Worm (Caenorhabditis elegans) whole organism, L2 larva: Measurements from ENCODE around the gene rib-1.

Experiments used
- F13H6.1 ChIP-seq: sonication (generic microtip); optimal IDR thresholded peaks from 2 replicates; lab custom pipeline; 2016; ENCODE audit warnings: missing genetic modification characterization, missing compliant biosample characterization
- R02D3.7 ChIP-seq: fragments of 150-350 bp; optimal IDR thresholded peaks from 2 replicates; lab custom pipeline; 2014; ENCODE audit warnings: missing biosample characterization, missing genetic modification characterization
- Y55F3AM.14 ChIP-seq: fragments of 200-800 bp; sonication (Bioruptor generic); optimal IDR thresholded peaks from 2 replicates; lab custom pipeline; 2018; ENCODE audit warnings: mild to moderate bottlenecking, missing genetic modification characterization, missing compliant biosample characterization
- ZK546.5 ChIP-seq: sonication (generic microtip); optimal IDR thresholded peaks from 2 replicates; lab custom pipeline; 2017; ENCODE audit warnings: missing biosample characterization, missing genetic modification characterization
- alr-1 ChIP-seq: fragments of 150-350 bp; optimal IDR thresholded peaks from 2 replicates; lab custom pipeline; 2014; ENCODE audit warnings: missing biosample characterization, missing genetic modification characterization
- aly-2 ChIP-seq: fragments of 150-350 bp; optimal IDR thresholded peaks from 2 replicates; lab custom pipeline; 2014; ENCODE audit warnings: missing biosample characterization, missing genetic modification characterization
- ceh-16 ChIP-seq: fragments of 150-350 bp; optimal IDR thresholded peaks from 2 replicates; lab custom pipeline; 2014; ENCODE audit warnings: missing biosample characterization, missing genetic modification characterization
- crh-2 ChIP-seq: sonication (generic microtip); optimal IDR thresholded peaks from 2 replicates; lab custom pipeline; 2017; ENCODE audit warnings: missing biosample characterization, missing genetic modification characterization
- dmd-4 ChIP-seq: sonication (generic microtip); optimal IDR thresholded peaks from 2 replicates; lab custom pipeline; 2017; ENCODE audit warnings: missing biosample characterization, missing genetic modification characterization
- egl-27 ChIP-seq: sonication (generic microtip); optimal IDR thresholded peaks from 3 replicates; lab custom pipeline; 2017; ENCODE audit warnings: missing biosample characterization, missing genetic modification reagents, missing genetic modification characterization
- elt-3 ChIP-seq: sonication (generic microtip); optimal IDR thresholded peaks from 2 replicates; lab custom pipeline; 2017; ENCODE audit warnings: missing biosample characterization, missing genetic modification characterization
- fos-1 ChIP-seq: fragments of 150-350 bp; optimal IDR thresholded peaks from 2 replicates; lab custom pipeline; 2014; ENCODE audit warnings: missing biosample characterization, missing genetic modification characterization
- gmeb-1 ChIP-seq: fragments of 150-350 bp; optimal IDR thresholded peaks from 2 replicates; lab custom pipeline; 2014; ENCODE audit warnings: missing biosample characterization, missing genetic modification characterization
- lin-11 ChIP-seq: fragments of 150-350 bp; sonication (generic microtip); optimal IDR thresholded peaks from 2 replicates; lab custom pipeline; 2014; ENCODE audit warnings: missing biosample characterization, missing genetic modification characterization, inconsistent platforms, mixed read lengths
- lin-13 ChIP-seq: fragments of 150-350 bp; optimal IDR thresholded peaks from 2 replicates; lab custom pipeline; 2014; ENCODE audit warnings: missing biosample characterization, missing genetic modification reagents, missing genetic modification characterization
- lin-39 ChIP-seq: fragments of 150-350 bp; optimal IDR thresholded peaks from 2 replicates; lab custom pipeline; 2014; ENCODE audit warnings: missing biosample characterization, missing genetic modification reagents, missing genetic modification characterization
- lsy-2 ChIP-seq, 2 experiments: fragments of 150-350 bp in 1 of 2; sonication (generic microtip) in 1 of 2; optimal IDR thresholded peaks; 2 replicates each; lab custom pipeline; 2014 to 2017; ENCODE audit warnings: missing biosample characterization in 2 of 2, missing genetic modification characterization in 2 of 2
- mab-5 ChIP-seq: fragments of 150-350 bp; optimal IDR thresholded peaks from 2 replicates; lab custom pipeline; 2014; ENCODE audit warnings: missing biosample characterization, missing genetic modification characterization
- mdl-1 ChIP-seq, 2 experiments: fragments of 150-350 bp in 1 of 2; sonication (generic microtip) in 1 of 2; optimal IDR thresholded peaks; 2 replicates each; lab custom pipeline; 2017; ENCODE audit warnings: missing biosample characterization in 2 of 2, missing genetic modification characterization in 2 of 2
- nhr-11 ChIP-seq: fragments of 150-350 bp; optimal IDR thresholded peaks from 2 replicates; lab custom pipeline; 2014; ENCODE audit warnings: missing biosample characterization, missing genetic modification characterization
- nhr-12 ChIP-seq: fragments of 150-350 bp; optimal IDR thresholded peaks from 2 replicates; lab custom pipeline; 2014; ENCODE audit warnings: missing biosample characterization, missing genetic modification characterization
- nhr-129 ChIP-seq: fragments of 150-350 bp; optimal IDR thresholded peaks from 2 replicates; lab custom pipeline; 2014; ENCODE audit warnings: missing biosample characterization, missing genetic modification characterization
- nhr-21 ChIP-seq: fragments of 150-350 bp; optimal IDR thresholded peaks from 2 replicates; lab custom pipeline; 2014; ENCODE audit warnings: missing biosample characterization, missing genetic modification characterization
- nhr-237 ChIP-seq: fragments of 150-350 bp; optimal IDR thresholded peaks from 2 replicates; lab custom pipeline; 2014; ENCODE audit warnings: missing biosample characterization, missing genetic modification characterization
- nhr-25 ChIP-seq: fragments of 150-350 bp; sonication (generic microtip); optimal IDR thresholded peaks from 3 replicates; lab custom pipeline; 2014; ENCODE audit warnings: missing biosample characterization, missing genetic modification characterization
- nhr-6 ChIP-seq: fragments of 150-350 bp; optimal IDR thresholded peaks from 2 replicates; lab custom pipeline; 2014; ENCODE audit warnings: missing biosample characterization, missing genetic modification characterization
- peb-1 ChIP-seq: fragments of 150-350 bp; optimal IDR thresholded peaks from 2 replicates; lab custom pipeline; 2014; ENCODE audit warnings: missing biosample characterization, missing genetic modification characterization
- sem-4 ChIP-seq: fragments of 150-350 bp; optimal IDR thresholded peaks from 2 replicates; lab custom pipeline; 2014; ENCODE audit warnings: missing biosample characterization, missing genetic modification reagents, missing genetic modification characterization
- sma-3 ChIP-seq: sonication (generic microtip); optimal IDR thresholded peaks from 2 replicates; lab custom pipeline; 2016; ENCODE audit warnings: missing genetic modification reagents, missing genetic modification characterization, missing compliant biosample characterization
- snpc-4 ChIP-seq: fragments of 150-350 bp; optimal IDR thresholded peaks from 2 replicates; lab custom pipeline; 2014; ENCODE audit warnings: missing biosample characterization, missing genetic modification characterization
- unc-39 ChIP-seq: fragments of 150-350 bp; optimal IDR thresholded peaks from 2 replicates; lab custom pipeline; 2014; ENCODE audit warnings: missing biosample characterization, missing genetic modification characterization
- unc-55 ChIP-seq: fragments of 150-350 bp; sonication (generic microtip); optimal IDR thresholded peaks from 3 replicates; lab custom pipeline; 2014; ENCODE audit warnings: missing biosample characterization, missing genetic modification reagents, missing genetic modification characterization
- unc-62 ChIP-seq: fragments of 150-350 bp; optimal IDR thresholded peaks from 2 replicates; lab custom pipeline; 2014; ENCODE audit warnings: missing biosample characterization, missing genetic modification reagents, missing genetic modification characterization
- zag-1 ChIP-seq: fragments of 150-350 bp; optimal IDR thresholded peaks from 2 replicates; lab custom pipeline; 2014; ENCODE audit warnings: missing biosample characterization, missing genetic modification characterization
- ztf-1 ChIP-seq: fragments of 200-800 bp; sonication (Bioruptor generic); conservative IDR thresholded peaks from 2 replicates; pipeline ENCODE4 v1.3.6; 2022; ENCODE audit warnings: missing genetic modification characterization, missing compliant biosample characterization
- ztf-11 ChIP-seq: sonication (generic microtip); optimal IDR thresholded peaks from 2 replicates; lab custom pipeline; 2017; ENCODE audit warnings: missing biosample characterization, missing genetic modification characterization
- ztf-4 ChIP-seq: fragments of 150-350 bp; optimal IDR thresholded peaks from 2 replicates; lab custom pipeline; 2014; ENCODE audit warnings: missing biosample characterization, missing genetic modification characterization

The rib-1 gene

ce11 chrIV:11572524-11572923 lies 6.1 kb upstream of the rib-1 start:
- TF ChIP-seq lsy-2 (tag; optimal IDR thresholded peaks at IDR 0.05; lab: Kevin White, UChicago) (peak in 1 of 2 experiments; percentile 21), dmd-4 (tag; lab: Kevin White, UChicago) (no peak), F13H6.1 (tag; lab: Kevin White, UChicago) (peak; percentile 35), mab-5 (tag; lab: Kevin White, UChicago) (peak; percentile 61), nhr-237 (no peak), crh-2 (no peak)

ce11 chrIV:11574331-11574730 lies 4.3 kb upstream of the rib-1 start:
- TF ChIP-seq lin-13 (no peak), snpc-4 (no peak), alr-1 (tag; lab: Kevin White, UChicago) (no peak), ztf-4 (no peak), mdl-1 (tag; optimal IDR thresholded peaks at IDR 0.05; lab: Kevin White, UChicago) (no peak), ztf-11 (tag; lab: Kevin White, UChicago) (no peak), ZK546.5 (no peak), gmeb-1 (no peak), sma-3 (GFP tag; lab: Kevin White, UChicago) (no peak), nhr-21 (tag; lab: Kevin White, UChicago) (no peak), nhr-237 (no peak), aly-2 (no peak), zag-1 (no peak), R02D3.7 (tag; lab: Kevin White, UChicago) (no peak), lsy-2 (tag; optimal IDR thresholded peaks at IDR 0.05; lab: Kevin White, UChicago) (no peak), lin-39 (tag; lab: Kevin White, UChicago) (no peak), egl-27 (tag; lab: Kevin White, UChicago) (no peak), peb-1 (tag; lab: Kevin White, UChicago) (no peak)

DNA sequence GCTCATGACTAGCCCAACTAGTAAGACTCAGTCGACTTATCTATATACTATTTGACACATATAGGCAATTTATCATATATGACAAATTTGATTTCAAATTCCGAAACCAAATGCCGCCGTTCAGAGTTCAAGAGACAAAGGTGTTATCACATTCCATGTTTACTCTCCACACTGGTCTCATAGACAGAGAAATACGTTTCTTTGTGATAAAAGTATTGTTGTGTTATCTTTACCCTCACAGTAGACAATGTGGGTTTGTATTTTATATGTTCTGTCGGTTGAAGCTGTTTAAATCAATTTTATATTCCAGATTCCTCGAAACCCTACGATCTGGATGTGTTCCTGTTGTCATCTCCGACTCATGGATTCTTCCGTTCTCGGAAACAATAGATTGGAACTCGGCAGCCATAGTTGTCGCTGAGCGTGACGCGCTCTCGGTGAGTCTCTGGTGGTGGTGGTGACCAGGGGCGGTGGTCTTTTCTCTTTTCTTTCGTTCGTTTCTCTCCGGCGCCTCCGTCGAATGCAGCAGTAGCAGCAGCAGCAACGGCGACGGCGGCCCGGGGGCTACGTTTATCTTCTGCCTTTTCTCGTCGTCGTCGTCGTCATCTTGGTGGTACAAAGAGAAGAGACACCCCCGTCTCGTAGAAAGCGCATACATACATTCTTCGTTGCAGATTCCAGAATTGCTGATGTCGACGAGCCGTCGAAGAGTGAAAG lies 4.0 kb downstream of the rib-1 start:
- TF ChIP-seq unc-55, result no peak
- TF ChIP-seq ztf-4, result no peak
- no peak for TF ChIP-seq lin-11
- TF ChIP-seq crh-2, result peak; percentile 7
- no peak for TF ChIP-seq lsy-2 (tag; optimal IDR thresholded peaks at IDR 0.05; lab: Kevin White, UChicago)
- no peak for TF ChIP-seq nhr-12 (tag; lab: Kevin White, UChicago)
- TF ChIP-seq nhr-11 (tag; lab: Kevin White, UChicago), result no peak
- peak; percentile 31 for TF ChIP-seq fos-1 (tag; lab: Kevin White, UChicago)
- no peak for TF ChIP-seq lin-39 (tag; lab: Kevin White, UChicago)
- TF ChIP-seq F13H6.1 (tag; lab: Kevin White, UChicago), result no peak
- TF ChIP-seq R02D3.7 (tag; lab: Kevin White, UChicago), result no peak
- TF ChIP-seq aly-2, result no peak
- no peak for TF ChIP-seq egl-27 (tag; lab: Kevin White, UChicago)
- TF ChIP-seq nhr-25, result no peak

ce11 chrIV:11583906-11584378 lies 5.3 kb downstream of the rib-1 start, which contains the start of gene F12F6.1:
TSS of gene F12F6.1 (plus strand) at chrIV:11583956.
- TF ChIP-seq lin-11, result peak; percentile 35
- peak; percentile 19 for TF ChIP-seq nhr-129
- no peak for TF ChIP-seq nhr-12 (tag; lab: Kevin White, UChicago)

DNA sequence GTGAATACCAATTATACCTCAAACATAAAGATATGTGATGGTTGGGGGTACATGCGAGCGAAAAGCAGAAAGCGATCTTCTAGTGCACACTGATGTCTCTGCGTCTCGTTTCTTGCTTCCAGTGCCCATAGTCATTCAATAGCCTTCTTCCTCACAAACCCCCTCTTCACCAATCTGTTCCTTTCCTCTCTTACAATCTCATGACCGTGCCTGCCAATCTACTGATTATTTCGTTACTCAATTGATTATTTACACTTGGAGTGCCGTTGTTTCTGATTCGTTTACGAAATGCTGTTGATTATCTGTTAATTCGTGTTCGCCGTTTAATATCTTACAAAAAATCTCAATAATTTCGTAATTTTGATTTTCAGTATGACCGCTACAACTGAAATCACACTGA lies 6.3 kb downstream of the rib-1 start:
- TF ChIP-seq nhr-129, result peak; percentile 10
- no peak for TF ChIP-seq ztf-4
- no peak for TF ChIP-seq nhr-6 (tag; lab: Kevin White, UChicago)
- no peak for TF ChIP-seq ztf-1
- TF ChIP-seq R02D3.7 (tag; lab: Kevin White, UChicago), result no peak

DNA sequence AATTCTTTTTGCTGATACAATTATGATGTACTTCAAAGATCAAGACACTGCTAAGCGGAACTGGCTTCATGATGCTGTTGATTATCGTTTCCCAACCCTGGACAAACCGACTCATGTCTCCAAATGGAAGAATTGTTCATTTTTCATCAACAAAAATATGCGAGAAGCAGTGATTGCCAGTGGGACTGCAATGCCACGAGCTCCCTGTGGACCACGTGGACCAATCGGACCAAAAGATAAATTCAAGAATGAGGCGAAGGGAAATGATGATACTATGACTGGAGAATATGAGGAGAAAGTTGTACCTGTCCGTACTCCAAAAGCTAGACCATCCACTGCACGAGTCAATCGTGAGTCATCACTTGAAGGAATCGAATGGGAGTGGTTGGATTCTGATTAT lies 7.9 kb downstream of the rib-1 start:
- no peak for TF ChIP-seq lin-13
- no peak for TF ChIP-seq elt-3 (tag; lab: Kevin White, UChicago)
- TF ChIP-seq nhr-6 (tag; lab: Kevin White, UChicago), result no peak
- TF ChIP-seq egl-27 (tag; lab: Kevin White, UChicago), result no peak
- no peak for TF ChIP-seq nhr-237
- TF ChIP-seq ztf-11 (tag; lab: Kevin White, UChicago), result no peak
- no peak for TF ChIP-seq nhr-11 (tag; lab: Kevin White, UChicago)
- TF ChIP-seq crh-2, result no peak
- TF ChIP-seq Y55F3AM.14 (GFP tag; lab: Kevin White, UChicago), result no peak
- no peak for TF ChIP-seq nhr-129
- TF ChIP-seq aly-2, result no peak
- TF ChIP-seq unc-62, result no peak
- no peak for TF ChIP-seq gmeb-1
- TF ChIP-seq unc-39 (tag; lab: Kevin White, UChicago), result no peak
- no peak for TF ChIP-seq ceh-16
- TF ChIP-seq sem-4 (tag; lab: Kevin White, UChicago), result no peak
- no peak for TF ChIP-seq nhr-21 (tag; lab: Kevin White, UChicago)
- TF ChIP-seq unc-55, result no peak
